Worm (Caenorhabditis elegans): ENCODE results near the gene F54C8.6.

Gene F54C8.6

DNA sequence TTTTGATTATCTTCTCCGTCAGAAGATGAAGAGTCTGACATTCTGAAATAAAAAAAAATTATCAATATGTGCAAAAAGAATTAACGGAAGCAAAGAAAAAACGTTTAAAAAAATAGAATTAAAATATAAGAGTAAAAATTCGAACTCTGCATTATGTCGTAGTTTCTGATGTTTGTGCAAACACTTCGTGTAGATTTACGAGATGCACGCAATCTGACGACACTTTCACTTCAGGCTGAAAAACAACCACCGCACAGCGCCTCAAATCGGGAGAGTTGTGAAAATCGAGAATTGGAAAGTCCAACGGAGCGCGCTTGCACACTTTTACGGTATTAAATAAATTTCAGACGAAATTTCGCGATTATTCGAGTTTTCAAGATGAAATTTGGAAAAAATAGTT is 43.1 kb downstream of the F54C8.6 start, which contains the start of gene T26G10.1:
T26G10.1 (minus strand) TSS at position 42 of the 400 bp plus-strand sequence.
- no peak for TF ChIP-seq ref-1 (GFP tag; conservative IDR thresholded peaks at IDR 0.05)
- TF ChIP-seq med-1 (GFP tag; optimal IDR thresholded peaks at IDR 0.05; ENCODE audit: insufficient read depth), result no peak
- no peak for TF ChIP-seq T22C8.4 (GFP tag; IDR thresholded peaks at IDR 0.05)
- no peak for TF ChIP-seq cog-1 (tag; optimal IDR thresholded peaks at IDR 0.05)
- TF ChIP-seq tab-1 (GFP tag; IDR thresholded peaks at IDR 0.05), result no peak
- TF ChIP-seq ztf-29 (GFP tag; IDR thresholded peaks at IDR 0.05), result no peak
- TF ChIP-seq ztf-23 (GFP tag; IDR thresholded peaks at IDR 0.05), result peak; percentile 47; the same call in 1 of the 2 replicates
- no peak for TF ChIP-seq klf-2 (GFP tag; conservative IDR thresholded peaks at IDR 0.05)

DNA sequence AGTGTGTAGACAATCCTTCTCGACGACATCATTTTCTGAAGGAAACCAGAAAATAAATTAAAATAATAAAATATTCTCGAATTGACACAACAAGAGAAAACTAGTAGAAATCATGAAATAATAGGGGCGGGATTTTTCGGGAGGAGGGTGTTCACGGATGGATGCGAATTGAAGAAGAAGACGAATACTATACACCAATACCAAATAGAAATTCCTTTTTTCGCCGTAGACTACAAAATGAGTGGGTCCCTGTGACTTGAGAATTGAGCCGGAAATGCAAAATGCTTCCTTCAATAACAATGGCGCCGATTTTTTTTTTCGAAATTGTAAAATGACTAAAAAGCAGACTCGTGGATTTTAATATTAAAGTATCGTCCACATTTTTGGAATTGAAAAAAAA is 48.7 kb downstream of the F54C8.6 start, which contains the start of gene nlp-48:
nlp-48 (minus strand) TSS at position 101 of the 400 bp plus-strand sequence.
- TF ChIP-seq tab-1 (GFP tag; IDR thresholded peaks at IDR 0.05) (no peak), flt-1 (GFP tag; IDR thresholded peaks at IDR 0.05) (no peak), med-1 (GFP tag; optimal IDR thresholded peaks at IDR 0.05; ENCODE audit: insufficient read depth) (no peak), ztf-29 (GFP tag; IDR thresholded peaks at IDR 0.05) (no peak), ztf-23 (GFP tag; IDR thresholded peaks at IDR 0.05) (no peak), T22C8.4 (GFP tag; IDR thresholded peaks at IDR 0.05) (no peak), klf-2 (GFP tag; conservative IDR thresholded peaks at IDR 0.05) (no peak), cog-1 (tag; optimal IDR thresholded peaks at IDR 0.05) (no peak), ref-1 (GFP tag; conservative IDR thresholded peaks at IDR 0.05) (no peak)
